Worm (Caenorhabditis elegans) whole organism, midembryonic: ENCODE data around the gene tmed-1.

ENCODE experiments used
- T22C8.4 ChIP-seq: fragments of 200-800 bp; sonication (Bioruptor generic); IDR thresholded peaks from 2 replicates; pipeline ENCODE4 v1.3.6; 2022; ENCODE audit warnings: missing genetic modification characterization, missing compliant biosample characterization
- cog-1 ChIP-seq: sonication (generic microtip); optimal IDR thresholded peaks from 2 replicates; lab custom pipeline; 2016; ENCODE audit warnings: missing genetic modification characterization, missing compliant biosample characterization
- flt-1 ChIP-seq: fragments of 200-800 bp; sonication (Bioruptor generic); IDR thresholded peaks from 2 replicates; pipeline ENCODE4 v1.3.6; 2022; ENCODE audit warnings: missing genetic modification characterization, missing compliant biosample characterization
- klf-2 ChIP-seq: fragments of 200-800 bp; sonication (Bioruptor generic); conservative IDR thresholded peaks from 2 replicates; pipeline ENCODE4 v1.3.6; 2022; ENCODE audit warnings: missing genetic modification reagents, missing genetic modification characterization, missing compliant biosample characterization
- med-1 ChIP-seq: sonication (generic microtip); optimal IDR thresholded peaks from 2 replicates; lab custom pipeline; 2017; ENCODE audit warnings: missing genetic modification characterization, mild to moderate bottlenecking, missing compliant biosample characterization, antibody characterized with exemption, missing genetic modification reagents; ENCODE audit not compliant: insufficient read depth
- ref-1 ChIP-seq: fragments of 200-800 bp; sonication (Bioruptor generic); conservative IDR thresholded peaks from 2 replicates; pipeline ENCODE4 v1.3.6; 2022; ENCODE audit warnings: missing genetic modification reagents, missing genetic modification characterization, missing compliant biosample characterization
- tab-1 ChIP-seq: fragments of 200-800 bp; sonication (Bioruptor generic); IDR thresholded peaks from 2 replicates; pipeline ENCODE4 v1.3.6; 2022; ENCODE audit warnings: missing genetic modification characterization, missing compliant biosample characterization
- ztf-23 ChIP-seq: fragments of 200-800 bp; sonication (Bioruptor generic); IDR thresholded peaks from 2 replicates; pipeline ENCODE4 v1.3.6; 2022; ENCODE audit warnings: missing genetic modification reagents, missing genetic modification characterization, missing compliant biosample characterization
- ztf-29 ChIP-seq: fragments of 200-800 bp; sonication (Bioruptor generic); IDR thresholded peaks from 2 replicates; pipeline ENCODE4 v1.3.6; 2022; ENCODE audit warnings: missing genetic modification reagents, missing genetic modification characterization, missing compliant biosample characterization

The tmed-1 gene

ce11 chrIV:12061229-12061628 is 16.7 kb downstream of the tmed-1 start, which contains the start of gene K08E4.8:
Gene K08E4.8, minus strand, starts transcription at chrIV:12061329.
- TF ChIP-seq med-1 (GFP tag; lab: Kevin White, UChicago), result no peak
- TF ChIP-seq ref-1, result no peak
- TF ChIP-seq ztf-29 (GFP tag; lab: Robert Waterston, UW), result no peak
- TF ChIP-seq klf-2 (GFP tag; lab: Robert Waterston, UW), result no peak
- no peak for TF ChIP-seq cog-1 (tag; lab: Kevin White, UChicago)
- no peak for TF ChIP-seq tab-1 (GFP tag; lab: Robert Waterston, UW)
- no peak for TF ChIP-seq flt-1 (GFP tag; lab: Robert Waterston, UW)
- TF ChIP-seq ztf-23, result no peak
- no peak for TF ChIP-seq T22C8.4 (GFP tag; lab: Robert Waterston, UW)

DNA sequence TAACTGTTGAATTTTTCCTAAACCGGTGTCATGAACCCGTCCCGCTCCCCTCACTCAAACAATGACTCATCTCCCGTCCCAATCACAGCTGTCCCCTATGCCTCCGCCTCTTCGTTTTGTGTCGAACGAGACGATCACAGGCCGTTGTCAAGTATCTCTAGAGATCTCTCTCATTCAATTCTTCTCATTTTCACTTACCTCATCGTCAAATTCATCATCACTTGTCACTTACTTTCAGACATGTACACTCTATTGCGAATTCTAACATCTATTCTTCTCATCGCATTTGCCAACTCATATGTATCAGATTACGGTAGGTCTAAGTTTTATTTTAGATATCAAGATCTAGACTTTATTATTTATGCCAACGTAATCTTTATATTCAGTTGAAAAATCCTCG is 20.5 kb downstream of the tmed-1 start, which contains the start of gene K08E4.3:
TSS of gene K08E4.3 (plus strand) at position 235 of the 400 bp plus-strand sequence.
- TF ChIP-seq T22C8.4 (GFP tag; lab: Robert Waterston, UW) (no peak), ztf-29 (GFP tag; lab: Robert Waterston, UW) (no peak), med-1 (GFP tag; lab: Kevin White, UChicago) (no peak), flt-1 (GFP tag; lab: Robert Waterston, UW) (no peak), cog-1 (tag; lab: Kevin White, UChicago) (no peak), tab-1 (GFP tag; lab: Robert Waterston, UW) (no peak), klf-2 (GFP tag; lab: Robert Waterston, UW) (no peak), ref-1 (no peak), ztf-23 (no peak)

ce11 chrIV:12056603-12057002 is 21.4 kb downstream of the tmed-1 start, which contains the start of gene K08E4.2:
Gene K08E4.2, minus strand, starts transcription at chrIV:12056656.
- TF ChIP-seq cog-1 (tag; lab: Kevin White, UChicago) (no peak), flt-1 (GFP tag; lab: Robert Waterston, UW) (no peak), med-1 (GFP tag; lab: Kevin White, UChicago) (no peak), klf-2 (GFP tag; lab: Robert Waterston, UW) (no peak), tab-1 (GFP tag; lab: Robert Waterston, UW) (no peak), ref-1 (no peak), ztf-29 (GFP tag; lab: Robert Waterston, UW) (no peak), ztf-23 (no peak), T22C8.4 (GFP tag; lab: Robert Waterston, UW) (no peak)

ce11 chrIV:12052461-12052860 is 25.5 kb downstream of the tmed-1 start:
- TF ChIP-seq med-1 (GFP tag; lab: Kevin White, UChicago) (no peak), cog-1 (tag; lab: Kevin White, UChicago) (no peak), ref-1 (no peak), klf-2 (GFP tag; lab: Robert Waterston, UW) (no peak), tab-1 (GFP tag; lab: Robert Waterston, UW) (no peak), T22C8.4 (GFP tag; lab: Robert Waterston, UW) (no peak), ztf-29 (GFP tag; lab: Robert Waterston, UW) (no peak), ztf-23 (no peak), flt-1 (GFP tag; lab: Robert Waterston, UW) (no peak)

- no peak for TF ChIP-seq klf-2 (GFP tag; lab: Robert Waterston, UW)
- no peak for TF ChIP-seq ref-1
- no peak for TF ChIP-seq med-1 (GFP tag; lab: Kevin White, UChicago)
- TF ChIP-seq flt-1 (GFP tag; lab: Robert Waterston, UW), result no peak
- TF ChIP-seq tab-1 (GFP tag; lab: Robert Waterston, UW), result no peak
- TF ChIP-seq T22C8.4 (GFP tag; lab: Robert Waterston, UW), result peak; percentile 53; the same call in 1 of the 2 replicates
Measured at ce11 chrIV:12051049-12051792, 26.7 kb downstream of the tmed-1 start, which contains the start of the genes bre-5 and spt-5. Gene bre-5, minus strand, starts transcription at chrIV:12051215. Gene spt-5, plus strand, starts transcription at chrIV:12051491.

DNA sequence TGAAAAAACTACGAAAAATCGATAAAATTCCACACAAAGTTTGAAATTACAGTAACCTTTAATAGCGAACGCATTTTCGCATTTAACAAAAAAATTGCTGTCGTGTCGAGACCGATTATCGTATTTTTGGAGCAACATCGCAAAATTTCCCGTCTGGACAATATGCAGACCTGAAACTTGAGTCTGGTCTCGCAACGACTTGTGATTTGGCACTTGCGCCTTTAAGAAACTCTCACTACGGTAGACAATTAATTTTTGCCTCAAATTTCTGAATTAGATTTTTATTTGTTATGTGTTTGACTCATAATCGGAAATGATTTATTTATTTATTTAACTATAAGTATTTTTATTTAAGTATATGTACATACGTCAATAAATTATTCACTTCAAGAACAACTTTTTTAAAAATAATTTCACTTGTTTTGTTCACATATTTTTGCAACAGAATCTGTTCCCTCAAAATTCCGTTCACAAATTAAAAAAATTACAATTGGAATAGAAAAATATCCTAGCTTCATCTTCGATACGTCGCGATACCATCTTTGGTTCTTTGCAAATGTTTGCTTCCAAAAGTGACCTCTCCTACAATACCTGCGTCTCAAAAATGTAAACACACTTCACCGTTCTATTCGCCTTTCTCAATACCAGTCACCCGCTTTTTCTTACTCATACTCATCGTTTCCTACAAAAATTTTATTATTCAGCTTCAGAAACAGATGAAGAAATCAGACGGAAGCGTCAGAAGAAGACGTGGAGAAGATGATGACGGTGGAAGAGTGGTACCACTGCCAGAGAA is 30.2 kb downstream of the tmed-1 start, which contains the start of gene T12G3.4:
TSS of gene T12G3.4 (plus strand) at position 705 of the 796 bp plus-strand sequence.
- TF ChIP-seq ztf-23 (no peak), tab-1 (GFP tag; lab: Robert Waterston, UW) (no peak), flt-1 (GFP tag; lab: Robert Waterston, UW) (no peak), klf-2 (GFP tag; lab: Robert Waterston, UW) (no peak), ztf-29 (GFP tag; lab: Robert Waterston, UW) (no peak), med-1 (GFP tag; lab: Kevin White, UChicago) (no peak), cog-1 (tag; lab: Kevin White, UChicago) (no peak), T22C8.4 (GFP tag; lab: Robert Waterston, UW) (no peak), ref-1 (no peak)

ce11 chrIV:12046524-12047203 is 31.3 kb downstream of the tmed-1 start, which contains the start of gene T12G3.2:
Gene T12G3.2, minus strand, starts transcription at chrIV:12046967.
- TF ChIP-seq ref-1, result no peak
- TF ChIP-seq tab-1 (GFP tag; lab: Robert Waterston, UW), result no peak
- no peak for TF ChIP-seq cog-1 (tag; lab: Kevin White, UChicago)
- TF ChIP-seq med-1 (GFP tag; lab: Kevin White, UChicago), result no peak
- TF ChIP-seq ztf-23, result no peak
- no peak for TF ChIP-seq flt-1 (GFP tag; lab: Robert Waterston, UW)
- no peak for TF ChIP-seq klf-2 (GFP tag; lab: Robert Waterston, UW)
- TF ChIP-seq T22C8.4 (GFP tag; lab: Robert Waterston, UW), result no peak
- no peak for TF ChIP-seq ztf-29 (GFP tag; lab: Robert Waterston, UW)
